Worm (Caenorhabditis elegans) whole organism, midembryonic: Measurements from ENCODE around the gene F52H2.15.

Experiments used
- flt-1 ChIP-seq: fragments of 200-800 bp; sonication (Bioruptor generic); IDR thresholded peaks from 2 replicates; pipeline ENCODE4 v1.3.6; 2022; ENCODE audit warnings: missing genetic modification characterization, missing compliant biosample characterization
- klf-2 ChIP-seq: fragments of 200-800 bp; sonication (Bioruptor generic); conservative IDR thresholded peaks from 2 replicates; pipeline ENCODE4 v1.3.6; 2022; ENCODE audit warnings: missing genetic modification reagents, missing genetic modification characterization, missing compliant biosample characterization
- ref-1 ChIP-seq: fragments of 200-800 bp; sonication (Bioruptor generic); conservative IDR thresholded peaks from 2 replicates; pipeline ENCODE4 v1.3.6; 2022; ENCODE audit warnings: missing genetic modification reagents, missing genetic modification characterization, missing compliant biosample characterization
- ztf-23 ChIP-seq: fragments of 200-800 bp; sonication (Bioruptor generic); IDR thresholded peaks from 2 replicates; pipeline ENCODE4 v1.3.6; 2022; ENCODE audit warnings: missing genetic modification reagents, missing genetic modification characterization, missing compliant biosample characterization

ce11 chrX:2516949-2517696 lies 48.0 kb upstream of the F52H2.15 start:
- TF ChIP-seq ztf-23 (GFP tag; lab: Robert Waterston, UW) (no peak), flt-1 (GFP tag; lab: Robert Waterston, UW) (no peak), ref-1 (GFP tag; lab: Robert Waterston, UW) (no peak), klf-2 (no peak)
